Worm (Caenorhabditis elegans) whole organism, L1 larva: ENCODE results near the gene F07B10.4.

Source experiments
- C04F5.9 ChIP-seq: sonication (generic microtip); optimal IDR thresholded peaks from 2 replicates; lab custom pipeline; 2016; ENCODE audit warnings: missing genetic modification characterization, missing compliant biosample characterization
- F16B12.6 ChIP-seq: fragments of 150-350 bp; optimal IDR thresholded peaks from 2 replicates; lab custom pipeline; 2014; ENCODE audit warnings: missing biosample characterization, missing genetic modification characterization
- alr-1 ChIP-seq: fragments of 200-800 bp; sonication (Bioruptor generic); optimal IDR thresholded peaks from 2 replicates; lab custom pipeline; 2018; ENCODE audit warnings: borderline replicate concordance, mild to moderate bottlenecking, missing genetic modification characterization, missing compliant biosample characterization
- ama-1 ChIP-seq: fragments of 150-350 bp; optimal IDR thresholded peaks from 2 replicates; lab custom pipeline; 2014
- blmp-1 ChIP-seq: fragments of 150-350 bp; optimal IDR thresholded peaks from 2 replicates; lab custom pipeline; 2014; ENCODE audit warnings: missing biosample characterization, missing genetic modification characterization
- ceh-63 ChIP-seq: fragments of 200-800 bp; sonication (Bioruptor generic); optimal IDR thresholded peaks from 2 replicates; lab custom pipeline; 2018; ENCODE audit warnings: mild to moderate bottlenecking, missing genetic modification characterization, missing compliant biosample characterization
- ceh-8 ChIP-seq: fragments of 200-800 bp; sonication (Bioruptor generic); optimal IDR thresholded peaks from 2 replicates; lab custom pipeline; 2018; ENCODE audit warnings: mild to moderate bottlenecking, missing genetic modification characterization, moderate library complexity, missing compliant biosample characterization
- ceh-90 ChIP-seq: sonication (generic microtip); optimal IDR thresholded peaks from 2 replicates; lab custom pipeline; 2016; ENCODE audit warnings: missing genetic modification characterization, missing compliant biosample characterization
- dsc-1 ChIP-seq: sonication (generic microtip); optimal IDR thresholded peaks from 2 replicates; lab custom pipeline; 2016; ENCODE audit warnings: mild to moderate bottlenecking, missing genetic modification characterization, missing compliant biosample characterization
- egl-13 ChIP-seq: sonication (generic microtip); optimal IDR thresholded peaks from 2 replicates; lab custom pipeline; 2016; ENCODE audit warnings: missing genotype, missing genetic modification reagents, missing genetic modification characterization, missing compliant biosample characterization
- egl-27 ChIP-seq, 2 experiments: fragments of 150-350 bp in 1 of 2; sonication (generic microtip); optimal IDR thresholded peaks; 3 replicates each; lab custom pipeline; 2017 to 2018; ENCODE audit warnings: missing biosample characterization in 2 of 2, missing genetic modification characterization in 2 of 2, missing genetic modification reagents in 2 of 2
- elt-3 ChIP-seq, 6 experiments: fragments of 150-350 bp in 1 of 6; sonication (generic microtip); optimal IDR thresholded peaks; 2 replicates each; lab custom pipeline; 2017 to 2018; ENCODE audit warnings: missing biosample characterization in 6 of 6, missing genetic modification characterization in 6 of 6, inconsistent platforms in 1 of 6
- ets-5 ChIP-seq: fragments of 200-800 bp; sonication (Bioruptor generic); IDR thresholded peaks from 2 replicates; pipeline ENCODE4 v1.3.6; 2022; ENCODE audit warnings: missing genetic modification characterization, missing compliant biosample characterization
- grh-1 ChIP-seq: fragments of 200-800 bp; sonication (Bioruptor generic); IDR thresholded peaks from 2 replicates; pipeline ENCODE4 v1.3.6; 2022; ENCODE audit warnings: missing genetic modification reagents, missing genetic modification characterization, missing compliant biosample characterization
- hlh-17 ChIP-seq: fragments of 200-800 bp; sonication (Bioruptor generic); optimal IDR thresholded peaks from 2 replicates; lab custom pipeline; 2018; ENCODE audit warnings: missing genetic modification characterization, mild to moderate bottlenecking, missing compliant biosample characterization, moderate library complexity, borderline replicate concordance
- hpl-2 ChIP-seq: fragments of 150-350 bp; optimal IDR thresholded peaks from 2 replicates; lab custom pipeline; 2014; ENCODE audit warnings: missing biosample characterization, missing genetic modification reagents, missing genetic modification characterization
- irx-1 ChIP-seq: sonication (generic microtip); optimal IDR thresholded peaks from 2 replicates; lab custom pipeline; 2016; ENCODE audit warnings: missing genetic modification characterization, missing compliant biosample characterization
- lin-13 ChIP-seq: fragments of 150-350 bp; optimal IDR thresholded peaks from 2 replicates; lab custom pipeline; 2014; ENCODE audit warnings: missing biosample characterization, missing genetic modification reagents, missing genetic modification characterization
- lin-14 ChIP-seq: fragments of 200-800 bp; sonication (Bioruptor generic); optimal IDR thresholded peaks from 2 replicates; lab custom pipeline; 2018; ENCODE audit warnings: mild to moderate bottlenecking, missing genetic modification characterization, moderate library complexity, missing compliant biosample characterization
- lin-15B ChIP-seq: fragments of 150-350 bp; sonication (generic microtip); optimal IDR thresholded peaks from 3 replicates; lab custom pipeline; 2014; ENCODE audit warnings: missing biosample characterization, missing genetic modification characterization
- lin-35 ChIP-seq, 2 experiments: fragments of 150-350 bp; optimal IDR thresholded peaks; 2 replicates each; lab custom pipeline; 2014; ENCODE audit warnings: missing biosample characterization in 2 of 2, missing genetic modification characterization in 2 of 2, missing genetic modification reagents in 2 of 2
- lir-3 ChIP-seq: sonication (generic microtip); optimal IDR thresholded peaks from 2 replicates; lab custom pipeline; 2016; ENCODE audit warnings: mild to moderate bottlenecking, missing genetic modification characterization, moderate library complexity, missing compliant biosample characterization; ENCODE audit not compliant: poor library complexity
- lsy-2 ChIP-seq, 2 experiments: fragments of 150-350 bp; optimal IDR thresholded peaks; 2 replicates each; lab custom pipeline; 2014; ENCODE audit warnings: missing biosample characterization in 2 of 2, missing genetic modification characterization in 2 of 2
- mef-2 ChIP-seq: fragments of 150-350 bp; optimal IDR thresholded peaks from 2 replicates; lab custom pipeline; 2014; ENCODE audit warnings: missing biosample characterization, missing genetic modification characterization
- mep-1 ChIP-seq: fragments of 150-350 bp; optimal IDR thresholded peaks from 2 replicates; lab custom pipeline; 2014; ENCODE audit warnings: missing biosample characterization, missing genetic modification characterization
- nhr-11 ChIP-seq: fragments of 150-350 bp; optimal IDR thresholded peaks from 2 replicates; lab custom pipeline; 2014; ENCODE audit warnings: missing biosample characterization, missing genetic modification characterization
- nhr-237 ChIP-seq: fragments of 150-350 bp; optimal IDR thresholded peaks from 2 replicates; lab custom pipeline; 2014; ENCODE audit warnings: missing biosample characterization, missing genetic modification characterization
- nhr-47 ChIP-seq: sonication (generic microtip); optimal IDR thresholded peaks from 2 replicates; lab custom pipeline; 2016; ENCODE audit warnings: mild to moderate bottlenecking, missing genetic modification characterization, moderate library complexity, missing compliant biosample characterization
- nhr-71 ChIP-seq: sonication (generic microtip); optimal IDR thresholded peaks from 2 replicates; lab custom pipeline; 2016; ENCODE audit warnings: mild to moderate bottlenecking, missing genetic modification characterization, moderate library complexity, missing compliant biosample characterization
- nhr-85 ChIP-seq: sonication (generic microtip); peaks from one replicate; lab custom pipeline; 2016; ENCODE audit warnings: missing genetic modification characterization, inconsistent platforms, missing compliant biosample characterization
- nhr-90 ChIP-seq: sonication (generic microtip); optimal IDR thresholded peaks from 2 replicates; lab custom pipeline; 2016; ENCODE audit warnings: mild to moderate bottlenecking, missing genetic modification characterization, missing compliant biosample characterization; ENCODE audit not compliant: poor library complexity
- pag-3 ChIP-seq: sonication (generic microtip); optimal IDR thresholded peaks from 2 replicates; lab custom pipeline; 2017; ENCODE audit warnings: missing genetic modification characterization, mild to moderate bottlenecking, missing compliant biosample characterization, antibody characterized with exemption, borderline replicate concordance; ENCODE audit not compliant: insufficient read depth
- rnt-1 ChIP-seq: sonication (generic microtip); optimal IDR thresholded peaks from 2 replicates; lab custom pipeline; 2016; ENCODE audit warnings: mild to moderate bottlenecking, missing genetic modification characterization, moderate library complexity, missing compliant biosample characterization
- skn-1 ChIP-seq: fragments of 150-350 bp; optimal IDR thresholded peaks from 2 replicates; lab custom pipeline; 2014; ENCODE audit warnings: missing biosample characterization, missing genetic modification characterization
- snu-23 ChIP-seq: sonication (generic microtip); optimal IDR thresholded peaks from 2 replicates; lab custom pipeline; 2016; ENCODE audit warnings: missing genetic modification characterization, missing compliant biosample characterization
- sptf-1 ChIP-seq: fragments of 150-350 bp; optimal IDR thresholded peaks from 2 replicates; lab custom pipeline; 2014; ENCODE audit warnings: missing biosample characterization, missing genetic modification characterization
- tbx-2 ChIP-seq: sonication (generic microtip); optimal IDR thresholded peaks from 2 replicates; lab custom pipeline; 2016; ENCODE audit warnings: missing genetic modification characterization, missing compliant biosample characterization
- tlp-1 ChIP-seq: fragments of 150-350 bp; optimal IDR thresholded peaks from 2 replicates; lab custom pipeline; 2014; ENCODE audit warnings: missing biosample characterization, missing genetic modification characterization
- unc-130 ChIP-seq: fragments of 150-350 bp; optimal IDR thresholded peaks from 2 replicates; lab custom pipeline; 2017; ENCODE audit warnings: missing biosample characterization, missing genetic modification characterization, inconsistent platforms
- unc-30 ChIP-seq: sonication (generic microtip); optimal IDR thresholded peaks from 2 replicates; lab custom pipeline; 2017; ENCODE audit warnings: missing biosample characterization, missing genetic modification characterization
- unc-86 ChIP-seq: sonication (generic microtip); optimal IDR thresholded peaks from 2 replicates; lab custom pipeline; 2016; ENCODE audit warnings: missing genetic modification characterization, missing compliant biosample characterization
- xbp-1 ChIP-seq: sonication (generic microtip); optimal IDR thresholded peaks from 2 replicates; lab custom pipeline; 2016; ENCODE audit warnings: missing genetic modification characterization, missing compliant biosample characterization
- zag-1 ChIP-seq: fragments of 150-350 bp; optimal IDR thresholded peaks from 2 replicates; lab custom pipeline; 2014; ENCODE audit warnings: missing biosample characterization, missing genetic modification characterization
- zip-4 ChIP-seq: fragments of 200-800 bp; sonication (Bioruptor generic); optimal IDR thresholded peaks from 2 replicates; lab custom pipeline; 2018; ENCODE audit warnings: mild to moderate bottlenecking, missing genetic modification characterization, moderate library complexity, missing compliant biosample characterization
- ztf-4 ChIP-seq: fragments of 150-350 bp; optimal IDR thresholded peaks from 2 replicates; lab custom pipeline; 2014; ENCODE audit warnings: missing biosample characterization, missing genetic modification characterization

F07B10.4 gene

DNA sequence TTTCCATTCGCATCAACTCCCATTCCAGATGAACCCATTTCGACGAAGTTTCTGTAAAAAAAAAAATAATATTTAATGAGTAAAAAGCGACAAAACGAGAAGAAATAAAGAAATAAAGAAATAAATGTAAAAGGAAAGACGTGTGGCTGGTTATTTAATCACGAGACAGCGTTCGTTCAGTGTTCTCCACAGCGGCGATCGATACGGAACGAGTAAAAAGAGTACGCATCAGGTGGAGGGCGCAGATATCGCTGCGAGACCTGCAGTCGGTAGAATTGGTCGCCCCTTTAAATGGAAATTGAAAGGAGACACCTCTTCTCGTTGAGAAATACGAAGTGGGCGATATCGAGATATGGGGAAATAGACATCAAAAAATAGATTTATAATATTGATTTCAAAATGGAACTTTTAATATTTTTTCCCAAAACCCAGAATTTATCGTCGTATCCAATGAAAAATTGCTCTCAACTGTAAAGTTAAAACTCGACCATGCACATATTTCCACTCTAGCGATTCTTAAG, 34.2 kb downstream of the F07B10.4 start, which contains the start of gene pqn-70 (continued):
- TF ChIP-seq hpl-2 = peak; percentile 45
- peak in 2 of 6 experiments; percentile 42 to 54 for TF ChIP-seq elt-3 (tag; optimal IDR thresholded peaks at IDR 0.05; lab: Kevin White, UChicago)
- peak; percentile 92 for TF ChIP-seq blmp-1 (tag; lab: Kevin White, UChicago)
- TF ChIP-seq lin-14 (GFP tag; lab: Kevin White, UChicago) = peak; percentile 97
- no peak for TF ChIP-seq alr-1 (tag; lab: Kevin White, UChicago)
- peak; percentile 88 for TF ChIP-seq nhr-47 (tag; lab: Kevin White, UChicago)
- peak; percentile 84 for TF ChIP-seq rnt-1
- TF ChIP-seq skn-1 (tag; lab: Kevin White, UChicago) = peak; percentile 70
- TF ChIP-seq nhr-85 (tag; lab: Kevin White, UChicago) = peak; percentile 90
- no peak for TF ChIP-seq ama-1
- peak; percentile 93 for TF ChIP-seq mep-1 (tag; lab: Kevin White, UChicago)
- TF ChIP-seq F16B12.6 = peak; percentile 48
- peak; percentile 80 for TF ChIP-seq unc-86 (tag; lab: Kevin White, UChicago)
- TF ChIP-seq lin-13 (GFP tag; lab: Kevin White, UChicago) = peak; percentile 68
- peak; percentile 87 for TF ChIP-seq unc-130 (tag; lab: Kevin White, UChicago)
- TF ChIP-seq ceh-8 (GFP tag; lab: Kevin White, UChicago) = no peak
- TF ChIP-seq pag-3 (tag; lab: Kevin White, UChicago) = no peak
- no peak for TF ChIP-seq ets-5 (GFP tag; lab: Robert Waterston, UW)
- TF ChIP-seq grh-1 (GFP tag; lab: Robert Waterston, UW) = peak; percentile 69
- TF ChIP-seq zip-4 (GFP tag; lab: Kevin White, UChicago) = peak; percentile 25
- no peak for TF ChIP-seq tlp-1 (tag; lab: Kevin White, UChicago)
- TF ChIP-seq lin-15B (tag; lab: Kevin White, UChicago) = peak; percentile 53
- peak; percentile 86 for TF ChIP-seq tbx-2 (tag; lab: Kevin White, UChicago)
- TF ChIP-seq xbp-1 (tag; lab: Kevin White, UChicago) = peak; percentile 75
- TF ChIP-seq lin-35 (GFP tag; optimal IDR thresholded peaks at IDR 0.05; lab: Kevin White, UChicago) = peak; percentile 79 to 88
- TF ChIP-seq mef-2 (tag; lab: Kevin White, UChicago) = no peak
- no peak for TF ChIP-seq ceh-90 (tag; lab: Kevin White, UChicago)
- peak; percentile 12 for TF ChIP-seq nhr-11 (tag; lab: Kevin White, UChicago)
- TF ChIP-seq C04F5.9 (tag; lab: Kevin White, UChicago) = peak; percentile 9
- peak; percentile 39 for TF ChIP-seq egl-13
- TF ChIP-seq irx-1 (tag; lab: Kevin White, UChicago) = peak; percentile 65
- TF ChIP-seq nhr-71 (tag; lab: Kevin White, UChicago) = peak; percentile 91
- TF ChIP-seq, all 84 proteins: peak for 54

DNA sequence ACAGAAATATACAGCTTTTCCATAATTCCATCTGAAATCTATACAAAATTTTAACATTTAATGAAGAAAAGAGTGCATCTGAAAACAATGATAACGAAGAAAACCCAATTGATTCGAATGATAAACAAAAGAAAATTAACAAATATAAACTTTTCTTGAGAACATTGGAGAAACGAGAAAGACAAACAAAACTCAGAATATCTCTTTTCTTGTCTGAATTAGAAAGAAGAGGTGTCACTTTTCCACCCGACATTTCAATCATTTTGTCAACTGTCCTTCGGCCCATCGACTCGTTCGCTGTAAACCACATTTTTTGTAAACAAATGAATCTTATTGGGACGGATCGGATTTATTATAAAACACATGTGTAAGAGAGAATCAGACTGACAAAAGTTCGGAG, 36.9 kb downstream of the F07B10.4 start, which contains the start of gene bgal-1:
Gene bgal-1 (minus strand): TSS at position 38 of the 400 bp plus-strand sequence.
- TF ChIP-seq zag-1 (tag; lab: Kevin White, UChicago) (no peak), snu-23 (peak; percentile 16), unc-30 (tag; lab: Kevin White, UChicago) (no peak), sptf-1 (no peak), ceh-63 (GFP tag; lab: Kevin White, UChicago) (no peak), dsc-1 (tag; lab: Kevin White, UChicago) (peak; percentile 63), tbx-2 (tag; lab: Kevin White, UChicago) (no peak), nhr-90 (tag; lab: Kevin White, UChicago) (peak; percentile 15), hlh-17 (GFP tag; lab: Kevin White, UChicago) (no peak), lir-3 (tag; lab: Kevin White, UChicago) (no peak), ztf-4 (tag; lab: Kevin White, UChicago) (no peak), ama-1 (peak; percentile 65), egl-27 (tag; optimal IDR thresholded peaks at IDR 0.05; lab: Kevin White, UChicago) (no peak), mep-1 (tag; lab: Kevin White, UChicago) (peak; percentile 7), pag-3 (tag; lab: Kevin White, UChicago) (no peak), lsy-2 (tag; optimal IDR thresholded peaks at IDR 0.05; lab: Kevin White, UChicago) (peak; percentile 7 to 9), lin-14 (GFP tag; lab: Kevin White, UChicago) (peak; percentile 37), nhr-237 (tag; lab: Kevin White, UChicago) (no peak), unc-130 (tag; lab: Kevin White, UChicago) (no peak)
